Fruit fly (Drosophila melanogaster): ENCODE measurements around the gene CG2104.

CG2104 gene

DNA sequence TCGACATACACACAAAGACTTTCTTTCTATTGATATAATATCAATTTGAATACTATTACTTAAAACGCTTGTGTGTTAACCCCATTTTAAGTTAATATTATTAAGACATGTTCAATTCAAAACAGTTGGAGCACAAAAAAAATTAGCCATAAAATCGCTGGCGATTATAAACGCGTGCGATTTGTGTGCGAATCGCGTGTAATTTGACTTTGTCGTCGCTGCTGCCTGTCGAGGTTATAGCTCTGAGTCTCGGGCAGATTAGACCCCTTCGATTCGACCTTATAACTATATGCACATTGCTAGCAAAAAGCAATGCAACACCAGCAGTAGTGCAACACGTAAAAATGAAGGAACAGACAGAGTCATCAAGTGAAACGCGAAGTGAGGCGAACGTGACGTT, 11.9 kb upstream of the CG2104 start:
- TF ChIP-seq rgr (GFP tag; optimal IDR thresholded peaks at IDR 0.05) (no peak), Myc (optimal IDR thresholded peaks at IDR 0.05) (peak; percentile 46)

DNA sequence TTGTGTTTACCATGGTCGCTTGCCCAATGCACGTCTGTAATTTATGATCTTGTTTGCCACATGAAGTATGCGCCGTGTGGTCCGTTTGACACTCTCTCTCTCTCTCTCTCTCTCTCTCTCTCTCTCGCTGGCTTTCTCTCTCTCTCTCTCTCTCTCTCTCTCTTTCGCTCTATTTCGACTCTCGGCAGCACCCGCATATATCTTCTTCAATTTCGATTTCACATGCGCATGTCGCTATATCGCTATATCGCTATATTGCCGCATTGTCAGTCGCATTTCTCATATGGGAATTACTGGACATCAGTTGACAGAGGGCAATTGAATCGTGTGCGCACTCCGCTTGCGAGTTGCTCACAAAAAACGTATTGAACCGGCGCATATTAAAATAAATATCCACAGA, 8.0 kb upstream of the CG2104 start:
- no peak for TF ChIP-seq sv (GFP tag; optimal IDR thresholded peaks at IDR 0.05)
- no peak for TF ChIP-seq ey (GFP tag; optimal IDR thresholded peaks at IDR 0.05)
- TF ChIP-seq Vsx2 (GFP tag; optimal IDR thresholded peaks at IDR 0.05; ENCODE audit: partially characterized antibody): no peak
- no peak for TF ChIP-seq psq (GFP tag; optimal IDR thresholded peaks at IDR 0.05)
- no peak for TF ChIP-seq dsf (GFP tag; optimal IDR thresholded peaks at IDR 0.05; ENCODE audit: borderline replicate concordance)
- TF ChIP-seq N (GFP tag; optimal IDR thresholded peaks at IDR 0.05): no peak
- TF ChIP-seq dmrt93B (GFP tag; optimal IDR thresholded peaks at IDR 0.05): no peak
- TF ChIP-seq fru (GFP tag; optimal IDR thresholded peaks at IDR 0.05): no peak
- peak; percentile 48 for TF ChIP-seq Dif (GFP tag; optimal IDR thresholded peaks at IDR 0.05; ENCODE audit: partially characterized antibody)
- TF ChIP-seq dl (GFP tag; optimal IDR thresholded peaks at IDR 0.05; ENCODE audit: insufficient read depth in 1 of 2, partially characterized antibody in 2 of 2): peak in 1 of 2 experiments; percentile 32
- no peak for TF ChIP-seq Rel (GFP tag; optimal IDR thresholded peaks at IDR 0.05)
- no peak for TF ChIP-seq Rel (tag; optimal IDR thresholded peaks at IDR 0.05)
- no peak for TF ChIP-seq Mio (GFP tag; optimal IDR thresholded peaks at IDR 0.05)
- TF ChIP-seq Jra (GFP tag; optimal IDR thresholded peaks at IDR 0.05): no peak
- no peak for TF ChIP-seq usp (GFP tag; optimal IDR thresholded peaks at IDR 0.05)

DNA sequence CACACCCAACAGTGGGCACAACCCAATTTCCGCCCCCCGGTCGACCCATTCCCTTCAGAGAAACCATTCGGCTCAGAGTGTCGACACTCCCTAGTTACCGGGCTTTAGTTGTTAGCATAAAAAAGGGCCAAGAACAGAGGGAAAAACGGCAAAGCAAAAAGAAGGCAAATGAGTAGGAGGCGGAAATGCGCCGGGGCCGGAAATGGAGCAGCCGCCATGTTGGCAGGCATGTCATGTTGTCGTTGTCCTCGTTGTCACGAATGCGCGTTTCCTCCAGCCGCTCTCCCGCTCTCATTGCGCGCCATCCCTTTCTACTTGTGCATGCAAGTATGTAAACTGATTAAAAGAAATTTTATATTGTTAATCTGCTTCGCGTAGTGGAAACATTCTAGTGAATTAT, 3.3 kb upstream of the CG2104 start:
- TF ChIP-seq pan (optimal IDR thresholded peaks at IDR 0.05): no peak
- no peak for TF ChIP-seq fru (GFP tag; optimal IDR thresholded peaks at IDR 0.05)
- no peak for TF ChIP-seq HLH106 (tag; optimal IDR thresholded peaks at IDR 0.05)

DNA sequence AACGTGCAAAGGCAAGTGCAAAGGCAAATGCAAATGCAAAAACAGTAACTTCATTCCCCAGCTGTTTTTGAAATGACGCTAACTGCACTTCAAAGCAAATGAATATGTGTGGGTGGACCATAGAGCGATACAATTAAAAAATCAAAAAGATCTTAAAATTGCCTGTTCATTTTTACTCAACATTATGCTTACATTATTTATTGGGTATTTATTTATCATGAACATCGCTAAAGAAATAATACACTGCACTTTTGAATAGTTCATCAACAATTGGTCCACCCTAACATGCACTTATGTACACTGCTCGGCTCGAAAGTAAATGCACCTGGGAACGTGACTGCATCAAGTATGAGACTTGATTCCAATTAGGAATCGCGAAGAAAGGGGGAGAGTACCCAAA, 1.4 kb upstream of the CG2104 start:
- no peak for TF ChIP-seq Myc (optimal IDR thresholded peaks at IDR 0.05)
- peak; percentile 6 for TF ChIP-seq h (GFP tag; optimal IDR thresholded peaks at IDR 0.05)

DNA sequence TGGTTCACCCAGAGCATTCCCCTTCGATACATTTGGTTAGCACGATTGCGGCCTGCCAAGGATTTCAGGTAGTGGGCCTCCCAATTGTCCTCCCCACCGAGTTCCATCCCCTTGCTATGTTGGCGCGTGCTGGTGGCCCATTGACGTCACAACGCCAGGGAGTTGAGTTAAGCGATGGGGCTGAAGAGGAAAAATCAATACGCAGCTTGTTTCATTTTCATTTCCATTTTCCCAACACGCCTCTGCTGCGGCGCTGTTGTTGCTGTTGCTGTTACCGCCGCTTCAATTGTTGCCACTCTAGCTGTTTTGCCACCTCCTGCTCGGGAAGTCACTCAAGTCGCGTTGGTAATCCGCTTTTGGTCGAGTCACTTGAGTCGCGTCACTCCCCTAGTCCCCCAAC, 2.0 kb downstream of the CG2104 start:
- TF ChIP-seq fru (GFP tag; optimal IDR thresholded peaks at IDR 0.05): no peak
- no peak for TF ChIP-seq jim (GFP tag; optimal IDR thresholded peaks at IDR 0.05)
- TF ChIP-seq GATAd (GFP tag; optimal IDR thresholded peaks at IDR 0.05): no peak
- TF ChIP-seq brk (GFP tag; optimal IDR thresholded peaks at IDR 0.05): no peak
- no peak for TF ChIP-seq CG9705 (GFP tag; optimal IDR thresholded peaks at IDR 0.05)
- no peak for TF ChIP-seq Vsx2 (GFP tag; optimal IDR thresholded peaks at IDR 0.05; ENCODE audit: partially characterized antibody)
- TF ChIP-seq Hr83 (GFP tag; optimal IDR thresholded peaks at IDR 0.05; ENCODE audit: poor library complexity, severe bottlenecking): no peak
- no peak for TF ChIP-seq dl (GFP tag; optimal IDR thresholded peaks at IDR 0.05; ENCODE audit: insufficient read depth in 1 of 2, partially characterized antibody in 2 of 2)
- TF ChIP-seq usp (GFP tag; optimal IDR thresholded peaks at IDR 0.05): no peak
- TF ChIP-seq Hnf4 (GFP tag; optimal IDR thresholded peaks at IDR 0.05): no peak
- TF ChIP-seq dmrt93B (GFP tag; optimal IDR thresholded peaks at IDR 0.05): no peak
- no peak for TF ChIP-seq lola (GFP tag; optimal IDR thresholded peaks at IDR 0.05)

DNA sequence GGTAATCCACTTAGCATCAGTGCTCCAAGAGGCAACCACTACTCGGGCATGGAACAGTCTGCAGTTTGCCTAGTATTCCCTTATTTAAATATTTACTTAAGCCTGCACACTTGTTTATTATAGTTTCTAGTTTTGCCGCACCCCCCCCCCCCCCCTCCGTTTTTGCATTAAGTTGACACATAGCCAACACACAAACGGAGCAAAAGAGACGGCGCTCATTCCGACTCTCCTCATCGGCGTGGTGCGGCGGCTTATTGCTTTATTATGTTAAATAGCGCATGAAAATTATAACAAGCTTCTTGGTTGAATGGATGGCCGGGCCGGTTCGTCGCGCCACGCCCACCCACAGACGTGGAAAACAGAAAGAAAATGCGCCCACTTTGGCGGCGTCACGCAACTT, 3.5 kb downstream of the CG2104 start:
- no peak for TF ChIP-seq Abd-B (GFP tag; optimal IDR thresholded peaks at IDR 0.05)
- peak; percentile 61 for TF ChIP-seq Dfd (GFP tag; optimal IDR thresholded peaks at IDR 0.05)
- no peak for TF ChIP-seq foxo (GFP tag; optimal IDR thresholded peaks at IDR 0.05)
- TF ChIP-seq GATAd (GFP tag; optimal IDR thresholded peaks at IDR 0.05): no peak
